Worm (Caenorhabditis elegans) whole organism, midembryonic: ENCODE data around the gene cal-7.

ENCODE experiments used
- flt-1 ChIP-seq: fragments of 200-800 bp; sonication (Bioruptor generic); IDR thresholded peaks from 2 replicates; pipeline ENCODE4 v1.3.6; 2022; ENCODE audit warnings: missing genetic modification characterization, missing compliant biosample characterization
- klf-2 ChIP-seq: fragments of 200-800 bp; sonication (Bioruptor generic); conservative IDR thresholded peaks from 2 replicates; pipeline ENCODE4 v1.3.6; 2022; ENCODE audit warnings: missing genetic modification reagents, missing genetic modification characterization, missing compliant biosample characterization
- med-1 ChIP-seq: sonication (generic microtip); optimal IDR thresholded peaks from 2 replicates; lab custom pipeline; 2017; ENCODE audit warnings: missing genetic modification characterization, mild to moderate bottlenecking, missing compliant biosample characterization, antibody characterized with exemption, missing genetic modification reagents; ENCODE audit not compliant: insufficient read depth
- ref-1 ChIP-seq: fragments of 200-800 bp; sonication (Bioruptor generic); conservative IDR thresholded peaks from 2 replicates; pipeline ENCODE4 v1.3.6; 2022; ENCODE audit warnings: missing genetic modification reagents, missing genetic modification characterization, missing compliant biosample characterization
- tab-1 ChIP-seq: fragments of 200-800 bp; sonication (Bioruptor generic); IDR thresholded peaks from 2 replicates; pipeline ENCODE4 v1.3.6; 2022; ENCODE audit warnings: missing genetic modification characterization, missing compliant biosample characterization
- ztf-23 ChIP-seq: fragments of 200-800 bp; sonication (Bioruptor generic); IDR thresholded peaks from 2 replicates; pipeline ENCODE4 v1.3.6; 2022; ENCODE audit warnings: missing genetic modification reagents, missing genetic modification characterization, missing compliant biosample characterization

- TF ChIP-seq tab-1 (no peak), ref-1 (GFP tag; lab: Robert Waterston, UW) (no peak), ztf-23 (GFP tag; lab: Robert Waterston, UW) (no peak), med-1 (no peak), flt-1 (no peak), klf-2 (GFP tag; lab: Robert Waterston, UW) (no peak)
Measured at ce11 chrV:9777645-9778044, 43.7 kb downstream of the cal-7 start, which contains the start of gene smg-4.
